Fruit fly (Drosophila melanogaster): ENCODE measurements around the gene CG42367.

The CG42367 gene

DNA sequence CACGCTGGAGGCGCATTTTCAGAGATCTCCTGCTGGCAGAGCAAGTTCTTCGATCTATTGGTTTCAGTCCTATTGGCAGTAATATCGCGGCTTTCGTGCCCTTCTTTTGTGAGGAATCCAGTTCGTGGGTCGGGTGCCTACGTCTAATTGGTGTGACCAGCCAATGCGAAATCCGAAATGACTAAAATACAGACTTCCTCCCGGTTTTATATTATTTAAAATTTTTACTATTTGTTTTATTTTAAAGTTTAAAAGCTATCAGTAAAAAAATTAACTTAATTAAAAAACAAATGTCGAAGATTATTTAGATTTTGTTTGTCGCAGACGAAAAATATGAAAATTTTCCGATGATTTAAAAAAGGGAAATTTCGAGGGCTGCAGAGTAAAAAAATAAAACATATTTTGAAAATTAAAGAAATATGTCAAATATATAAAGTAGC, 33.2 kb downstream of the CG42367 start, which contains the start of gene CG5850 (continued):
- TF ChIP-seq Ptx1 (GFP tag; IDR thresholded peaks at IDR 0.05) (no peak), Max (GFP tag; optimal IDR thresholded peaks at IDR 0.05) (no peak), CG18599 (GFP tag; optimal IDR thresholded peaks at IDR 0.05) (no peak), Rx (GFP tag; IDR thresholded peaks at IDR 0.05) (no peak), Eip74EF (GFP tag; optimal IDR thresholded peaks at IDR 0.05) (no peak), Rfx (GFP tag; IDR thresholded peaks at IDR 0.05) (no peak), Sry-β (GFP tag; optimal IDR thresholded peaks at IDR 0.05) (no peak), jigr1 (GFP tag; IDR thresholded peaks at IDR 0.05) (no peak), tll (GFP tag; optimal IDR thresholded peaks at IDR 0.05) (no peak), Side (GFP tag; optimal IDR thresholded peaks at IDR 0.05) (no peak), sens (GFP tag) (peak; percentile 25), CG32767 (GFP tag; IDR thresholded peaks at IDR 0.05) (no peak), CG13123 (GFP tag; optimal IDR thresholded peaks at IDR 0.05) (no peak), CG4854 (GFP tag; optimal IDR thresholded peaks at IDR 0.05) (no peak), CG6254 (GFP tag; optimal IDR thresholded peaks at IDR 0.05) (no peak), eyg (GFP tag; optimal IDR thresholded peaks at IDR 0.05) (no peak), Abd-B (GFP tag; optimal IDR thresholded peaks at IDR 0.05) (no peak), CG2120 (GFP tag; optimal IDR thresholded peaks at IDR 0.05) (no peak), ERR (GFP tag; optimal IDR thresholded peaks at IDR 0.05) (no peak), lab (GFP tag; optimal IDR thresholded peaks at IDR 0.05) (peak; percentile 17), CG18262 (tag; optimal IDR thresholded peaks at IDR 0.05) (peak; percentile 44), cad (GFP tag; optimal IDR thresholded peaks at IDR 0.05) (no peak), C15 (GFP tag; IDR thresholded peaks at IDR 0.05) (no peak), MTF-1 (GFP tag; optimal IDR thresholded peaks at IDR 0.05; ENCODE audit: borderline replicate concordance) (no peak), CG13424 (tag; optimal IDR thresholded peaks at IDR 0.05) (peak; percentile 28), gsb-n (tag; optimal IDR thresholded peaks at IDR 0.05) (no peak), Neu2 (GFP tag; optimal IDR thresholded peaks at IDR 0.05; ENCODE audit: borderline replicate concordance) (no peak), CG14667 (GFP tag; IDR thresholded peaks at IDR 0.05) (no peak), slp2 (GFP tag; optimal IDR thresholded peaks at IDR 0.05) (no peak), Lpt (GFP tag; optimal IDR thresholded peaks at IDR 0.05) (no peak), pita (GFP tag; optimal IDR thresholded peaks at IDR 0.05) (no peak), da (GFP tag; optimal IDR thresholded peaks at IDR 0.05) (no peak), CG10209 (GFP tag; optimal IDR thresholded peaks at IDR 0.05) (no peak), Dref (GFP tag; IDR thresholded peaks at IDR 0.05) (no peak), cwo (GFP tag; optimal IDR thresholded peaks at IDR 0.05) (no peak), CG6272 (GFP tag; IDR thresholded peaks at IDR 0.05) (no peak), CG32772 (GFP tag; IDR thresholded peaks at IDR 0.05) (no peak), Hr51 (GFP tag; optimal IDR thresholded peaks at IDR 0.05) (peak in 1 of 2 experiments; percentile 7), fd3F (GFP tag; optimal IDR thresholded peaks at IDR 0.05) (no peak), CG5245 (GFP tag; optimal IDR thresholded peaks at IDR 0.05) (no peak), CG43689 (GFP tag; IDR thresholded peaks at IDR 0.05) (no peak), CkIIα-i1 (GFP tag; IDR thresholded peaks at IDR 0.05) (no peak), gcm (GFP tag; optimal IDR thresholded peaks at IDR 0.05) (no peak), nerfin-1 (tag; optimal IDR thresholded peaks at IDR 0.05) (peak; percentile 11), dpn (GFP tag; optimal IDR thresholded peaks at IDR 0.05) (no peak), shn (GFP tag; optimal IDR thresholded peaks at IDR 0.05) (no peak), CG30020 (tag; optimal IDR thresholded peaks at IDR 0.05) (peak; percentile 48), Hmr (GFP tag; optimal IDR thresholded peaks at IDR 0.05) (no peak), CG17385 (GFP tag; optimal IDR thresholded peaks at IDR 0.05) (no peak), Bteb2 (GFP tag; optimal IDR thresholded peaks at IDR 0.05) (no peak), cas (GFP tag; IDR thresholded peaks at IDR 0.05) (no peak)

Measured in whole organism, embryonic.